ENCODE assay signal across 5 fruit fly cellular contexts in the genomic region with DNA sequence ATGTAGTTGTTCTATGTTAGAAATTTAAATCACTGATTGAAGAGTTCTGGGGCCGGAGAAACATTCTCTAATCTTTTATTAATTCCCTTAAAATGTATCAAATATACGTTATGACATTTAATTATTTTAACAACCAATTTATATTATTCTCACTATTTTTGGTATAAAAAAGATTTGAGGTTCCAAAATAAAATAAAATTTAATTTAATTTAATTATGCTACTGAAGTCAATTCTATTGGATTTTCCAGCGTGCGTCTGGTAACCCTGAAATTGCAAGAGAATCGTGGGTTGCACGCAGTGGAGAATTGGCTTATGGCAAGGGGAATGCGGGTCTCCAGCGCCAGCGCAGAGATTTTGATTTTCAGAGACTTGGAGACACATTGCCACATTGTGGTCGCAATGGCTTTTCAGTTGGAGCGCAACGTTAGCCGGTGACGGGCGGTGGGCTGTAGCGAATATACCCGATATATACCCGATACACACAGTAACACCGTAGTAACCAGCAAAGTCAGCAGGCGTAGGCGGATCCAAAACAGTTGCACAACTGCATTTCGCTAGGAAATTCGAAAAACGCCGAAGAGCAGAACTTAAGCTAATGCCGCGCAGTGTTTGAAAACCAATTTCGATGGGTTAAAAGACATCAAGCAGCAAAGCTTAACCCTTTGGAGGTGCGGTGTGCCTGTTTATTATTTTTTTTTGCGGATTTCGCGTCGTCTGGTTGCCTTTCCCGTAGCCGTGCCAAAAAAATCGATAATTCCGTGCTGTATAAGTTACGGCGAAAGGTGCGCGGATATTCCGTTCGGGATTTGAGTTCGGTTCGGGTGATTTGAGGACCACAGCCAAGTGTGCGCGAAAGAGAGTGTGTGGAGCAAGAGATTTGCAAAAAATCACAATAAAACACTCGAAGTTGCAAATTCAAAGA.
TF ChIP-seq lines count a peak whose summit lies in the region.

No protein-coding gene starts in this region.

- no peak for TF ChIP-seq CTCF in whole organism, embryonic (GFP tag; optimal IDR thresholded peaks at IDR 0.05; lab: Kevin White, UChicago)

TF ChIP-seq in whole organism, adult, 20 proteins besides CTCF, POLR2A, EP300 and RAD21 (continues in another document):
- TF ChIP-seq CG7045 (GFP tag; optimal IDR thresholded peaks at IDR 0.05; lab: Kevin White, UChicago), result peak; percentile 14
- no peak for TF ChIP-seq cnc (optimal IDR thresholded peaks at IDR 0.05; lab: Kevin White, UChicago)
- TF ChIP-seq Mnt (GFP tag; optimal IDR thresholded peaks at IDR 0.05; lab: Kevin White, UChicago), result no peak
- no peak for TF ChIP-seq bab1 (GFP tag; optimal IDR thresholded peaks at IDR 0.05; lab: Kevin White, UChicago)
- peak; percentile 52 for TF ChIP-seq CG14711 (tag; optimal IDR thresholded peaks at IDR 0.05; lab: Kevin White, UChicago)
- TF ChIP-seq CG1620 (GFP tag; optimal IDR thresholded peaks at IDR 0.05; lab: Kevin White, UChicago), result no peak
- TF ChIP-seq cic (GFP tag; optimal IDR thresholded peaks at IDR 0.05; lab: Kevin White, UChicago), result no peak
- TF ChIP-seq Crg-1 (GFP tag; optimal IDR thresholded peaks at IDR 0.05; lab: Kevin White, UChicago), result no peak
- TF ChIP-seq tj (GFP tag; optimal IDR thresholded peaks at IDR 0.05; lab: Kevin White, UChicago), result no peak
- TF ChIP-seq CG11617 (GFP tag; optimal IDR thresholded peaks at IDR 0.05; lab: Kevin White, UChicago), result no peak
- no peak for TF ChIP-seq CG5204 (GFP tag; optimal IDR thresholded peaks at IDR 0.05; lab: Kevin White, UChicago)
- TF ChIP-seq ovo (GFP tag; optimal IDR thresholded peaks at IDR 0.05; lab: Kevin White, UChicago), result no peak
- no peak for TF ChIP-seq Clk (GFP tag; optimal IDR thresholded peaks at IDR 0.05; lab: Kevin White, UChicago)
- no peak for TF ChIP-seq CG12768 (GFP tag; optimal IDR thresholded peaks at IDR 0.05; lab: Kevin White, UChicago)
- TF ChIP-seq CG33017 (tag; optimal IDR thresholded peaks at IDR 0.05; lab: Kevin White, UChicago), result no peak
- TF ChIP-seq pad (GFP tag; optimal IDR thresholded peaks at IDR 0.05; lab: Kevin White, UChicago), result no peak
- no peak for TF ChIP-seq toe (GFP tag; optimal IDR thresholded peaks at IDR 0.05; lab: Kevin White, UChicago)

TF ChIP-seq in whole organism, embryonic, 481 proteins besides CTCF, POLR2A, EP300 and RAD21 (continues in another document):
- peak; percentile 68; the same call in 1 of the 3 replicates for TF ChIP-seq CG2199 (GFP tag; IDR thresholded peaks at IDR 0.05; lab: Robert Waterston, UW)
- peak; percentile 19; the same call in 1 of the 3 replicates for TF ChIP-seq CG11456 (GFP tag; IDR thresholded peaks at IDR 0.05; lab: Robert Waterston, UW)
- TF ChIP-seq CG2202 (tag; optimal IDR thresholded peaks at IDR 0.05; lab: Kevin White, UChicago), result no peak
- no peak for TF ChIP-seq Hr3 (GFP tag; optimal IDR thresholded peaks at IDR 0.05; lab: Kevin White, UChicago)
- no peak for TF ChIP-seq E2f2 (GFP tag; IDR thresholded peaks at IDR 0.05; lab: Robert Waterston, UW)
- TF ChIP-seq Meics (GFP tag; optimal IDR thresholded peaks at IDR 0.05; lab: Kevin White, UChicago), result peak; percentile 19
- peak; percentile 71 for TF ChIP-seq CG9727 (GFP tag; optimal IDR thresholded peaks at IDR 0.05; lab: Kevin White, UChicago)
- peak; percentile 11 for TF ChIP-seq CG17359 (tag; optimal IDR thresholded peaks at IDR 0.05; lab: Kevin White, UChicago)
- peak; percentile 7 for TF ChIP-seq Dip3 (GFP tag; optimal IDR thresholded peaks at IDR 0.05; lab: Kevin White, UChicago)
- TF ChIP-seq CG4854 (GFP tag; optimal IDR thresholded peaks at IDR 0.05; lab: Kevin White, UChicago), result no peak
- TF ChIP-seq Ets97D (GFP tag; optimal IDR thresholded peaks at IDR 0.05; lab: Kevin White, UChicago), result no peak
- TF ChIP-seq sob (GFP tag; IDR thresholded peaks at IDR 0.05; lab: Robert Waterston, UW), result no peak
- TF ChIP-seq NK7.1 (GFP tag; optimal IDR thresholded peaks at IDR 0.05; lab: Kevin White, UChicago), result no peak
- peak; percentile 10 for TF ChIP-seq Xbp1 (GFP tag; optimal IDR thresholded peaks at IDR 0.05; lab: Kevin White, UChicago)
- TF ChIP-seq bowl (GFP tag; IDR thresholded peaks at IDR 0.05; lab: Robert Waterston, UW), result peak; percentile 70; the same call in 1 of the 2 replicates
- no peak for TF ChIP-seq CG1792 (GFP tag; optimal IDR thresholded peaks at IDR 0.05; lab: Kevin White, UChicago)

TF ChIP-seq in whole organism, prepupa, 60 proteins besides CTCF, POLR2A, EP300 and RAD21 (continues in another document):
- no peak for TF ChIP-seq Hr4 (GFP tag; optimal IDR thresholded peaks at IDR 0.05; lab: Kevin White, UChicago)
- peak; percentile 19; the same call in 1 of the 2 replicates for TF ChIP-seq Gug (GFP tag; IDR thresholded peaks at IDR 0.05; lab: Robert Waterston, UW)
- TF ChIP-seq CG11762 (GFP tag; optimal IDR thresholded peaks at IDR 0.05; lab: Kevin White, UChicago; ENCODE audit: insufficient read depth), result no peak
- TF ChIP-seq OdsH (GFP tag; optimal IDR thresholded peaks at IDR 0.05; lab: Kevin White, UChicago), result peak; percentile 36
- TF ChIP-seq cyc (GFP tag; optimal IDR thresholded peaks at IDR 0.05; lab: Kevin White, UChicago), result no peak
- no peak for TF ChIP-seq Eip75B (GFP tag; optimal IDR thresholded peaks at IDR 0.05; lab: Kevin White, UChicago)
- peak; percentile 41 for TF ChIP-seq CG10631 (GFP tag; optimal IDR thresholded peaks at IDR 0.05; lab: Kevin White, UChicago)
- peak; percentile 52; the same call in 1 of the 3 replicates for TF ChIP-seq CG8119 (GFP tag; IDR thresholded peaks at IDR 0.05; lab: Robert Waterston, UW)
- TF ChIP-seq CG16779 (tag; optimal IDR thresholded peaks at IDR 0.05; lab: Kevin White, UChicago), result no peak
- TF ChIP-seq vri (GFP tag; optimal IDR thresholded peaks at IDR 0.05; lab: Kevin White, UChicago), result no peak
- TF ChIP-seq Sox14 (GFP tag; optimal IDR thresholded peaks at IDR 0.05; lab: Kevin White, UChicago), result no peak
- TF ChIP-seq CG8632 (GFP tag; optimal IDR thresholded peaks at IDR 0.05; lab: Kevin White, UChicago), result peak; percentile 23
- peak; percentile 67 for TF ChIP-seq CG6163 (GFP tag; IDR thresholded peaks at IDR 0.05; lab: Robert Waterston, UW)
- no peak for TF ChIP-seq Smox (GFP tag; optimal IDR thresholded peaks at IDR 0.05; lab: Kevin White, UChicago)
- no peak for TF ChIP-seq CG31627 (GFP tag; optimal IDR thresholded peaks at IDR 0.05; lab: Kevin White, UChicago)
- no peak for TF ChIP-seq CG6854 (GFP tag; optimal IDR thresholded peaks at IDR 0.05; lab: Kevin White, UChicago)
- no peak for TF ChIP-seq CG8319 (GFP tag; optimal IDR thresholded peaks at IDR 0.05; lab: Kevin White, UChicago)

TF ChIP-seq in whole organism, pupa, 21 proteins besides CTCF, POLR2A, EP300 and RAD21 (continues in another document):
- TF ChIP-seq Pif1B (GFP tag; optimal IDR thresholded peaks at IDR 0.05; lab: Kevin White, UChicago) (no peak), gl (tag; optimal IDR thresholded peaks at IDR 0.05; lab: Kevin White, UChicago) (no peak), Snoo (tag; optimal IDR thresholded peaks at IDR 0.05; lab: Kevin White, UChicago) (no peak), Pif1A (GFP tag; optimal IDR thresholded peaks at IDR 0.05; lab: Kevin White, UChicago) (no peak), CG32121 (GFP tag; IDR thresholded peaks at IDR 0.05; lab: Robert Waterston, UW) (0 out of 2 replicates have a peak, but pooled peaks have one; percentile 35), rn (GFP tag; IDR thresholded peaks at IDR 0.05; lab: Robert Waterston, UW) (no peak), CG9948 (tag; optimal IDR thresholded peaks at IDR 0.05; lab: Kevin White, UChicago) (peak; percentile 59), Ets98B (GFP tag; IDR thresholded peaks at IDR 0.05; lab: Robert Waterston, UW) (peak; percentile 59), CG8159 (tag; optimal IDR thresholded peaks at IDR 0.05; lab: Kevin White, UChicago) (peak; percentile 73), CG10348 (GFP tag; IDR thresholded peaks at IDR 0.05; lab: Robert Waterston, UW) (no peak), CG8301 (tag; optimal IDR thresholded peaks at IDR 0.05; lab: Kevin White, UChicago) (peak; percentile 22), CG17806 (tag; optimal IDR thresholded peaks at IDR 0.05; lab: Kevin White, UChicago) (peak; percentile 4), CG15710 (tag; optimal IDR thresholded peaks at IDR 0.05; lab: Kevin White, UChicago) (peak; percentile 47), D1 (tag; optimal IDR thresholded peaks at IDR 0.05; lab: Kevin White, UChicago) (no peak), fd96Ca (GFP tag; IDR thresholded peaks at IDR 0.05; lab: Robert Waterston, UW) (peak; percentile 63; the same call in 2 of the 3 replicates), CG4496 (GFP tag; IDR thresholded peaks at IDR 0.05; lab: Robert Waterston, UW) (peak; percentile 71; the same call in 1 of the 3 replicates), CG13204 (GFP tag; optimal IDR thresholded peaks at IDR 0.05; lab: Kevin White, UChicago) (no peak), CG34367 (tag; optimal IDR thresholded peaks at IDR 0.05; lab: Kevin White, UChicago) (peak; percentile 22)

TF ChIP-seq in whole organism, wandering third instar larva, 38 proteins besides CTCF, POLR2A, EP300 and RAD21:
- TF ChIP-seq Abd-B (GFP tag; optimal IDR thresholded peaks at IDR 0.05; lab: Kevin White, UChicago) (no peak), fru (GFP tag; optimal IDR thresholded peaks at IDR 0.05; lab: Kevin White, UChicago) (peak; percentile 47), CrebA (GFP tag; optimal IDR thresholded peaks at IDR 0.05; lab: Kevin White, UChicago; ENCODE audit: borderline replicate concordance) (no peak), HLH106 (tag; optimal IDR thresholded peaks at IDR 0.05; lab: Kevin White, UChicago) (peak; percentile 22), brk (GFP tag; optimal IDR thresholded peaks at IDR 0.05; lab: Kevin White, UChicago) (no peak), Mio (GFP tag; optimal IDR thresholded peaks at IDR 0.05; lab: Kevin White, UChicago) (no peak)
TF ChIP-seq in whole organism, wandering third instar larva: peak in this region for 2.
